Fruit fly (Drosophila melanogaster): ENCODE measurements around the gene mRpL1.

Gene mRpL1

dm6 chr3R:8300928-8301752 lies at the start of gene mRpL1, which contains the start of gene CG9626:
Gene mRpL1 (plus strand): TSS chr3R:8301440.
Gene CG9626 (minus strand): TSS chr3R:8300978.
- TF ChIP-seq noc (tag; optimal IDR thresholded peaks at IDR 0.05), result no peak

DNA sequence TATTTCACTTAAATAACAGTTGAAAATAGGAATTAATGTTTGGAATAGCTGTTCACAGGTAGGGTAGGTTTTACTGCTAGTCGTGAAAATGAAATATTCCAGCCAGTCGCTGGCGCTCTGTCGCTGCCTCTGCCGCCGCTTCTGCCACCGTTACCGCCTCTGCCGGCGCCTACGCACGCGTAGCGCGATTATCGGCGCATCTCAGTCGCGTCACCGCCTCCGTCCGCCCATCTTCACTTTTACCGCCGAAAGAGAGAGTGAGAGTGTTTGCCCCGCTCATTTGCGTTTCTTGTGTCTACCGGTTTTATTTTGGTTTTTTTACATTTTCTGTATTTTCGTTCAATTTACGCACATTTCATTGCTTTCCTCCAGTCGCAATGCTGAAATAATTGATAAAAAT lies 49.7 kb upstream of the mRpL1 start:
- TF ChIP-seq noc (tag; optimal IDR thresholded peaks at IDR 0.05), result no peak

dm6 chr3R:8254347-8254746 lies 46.9 kb upstream of the mRpL1 start:
- no peak for TF ChIP-seq noc (tag; optimal IDR thresholded peaks at IDR 0.05)

DNA sequence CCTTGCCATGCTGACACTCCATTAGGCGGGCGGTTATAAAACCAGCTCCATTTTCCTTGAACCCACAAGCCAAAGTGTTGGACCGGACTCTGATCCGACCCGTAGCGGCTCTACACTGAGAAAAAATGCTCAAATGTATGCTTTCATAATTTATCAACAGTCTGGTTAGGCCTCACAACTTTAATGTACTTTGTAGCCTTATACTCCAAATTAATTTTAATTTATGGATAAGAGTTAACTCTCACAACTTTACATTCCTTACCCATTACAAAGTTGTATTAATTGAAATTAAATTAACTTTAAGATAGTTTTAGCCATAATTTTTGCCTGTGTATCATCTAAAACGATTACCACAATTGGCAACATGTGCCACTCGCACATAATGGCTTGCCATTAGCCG lies 45.2 kb upstream of the mRpL1 start:
- TF ChIP-seq noc (tag; optimal IDR thresholded peaks at IDR 0.05), result no peak

dm6 chr3R:8261634-8262033 lies 39.6 kb upstream of the mRpL1 start:
- no peak for TF ChIP-seq noc (tag; optimal IDR thresholded peaks at IDR 0.05)

dm6 chr3R:8264302-8265080 lies 36.7 kb upstream of the mRpL1 start, which contains the start of the genes RPA1 and Mcm2:
Gene RPA1 (minus strand): TSS chr3R:8264451.
Gene Mcm2 (plus strand): TSS chr3R:8264970.
- TF ChIP-seq noc (tag; optimal IDR thresholded peaks at IDR 0.05), result peak; percentile 81

DNA sequence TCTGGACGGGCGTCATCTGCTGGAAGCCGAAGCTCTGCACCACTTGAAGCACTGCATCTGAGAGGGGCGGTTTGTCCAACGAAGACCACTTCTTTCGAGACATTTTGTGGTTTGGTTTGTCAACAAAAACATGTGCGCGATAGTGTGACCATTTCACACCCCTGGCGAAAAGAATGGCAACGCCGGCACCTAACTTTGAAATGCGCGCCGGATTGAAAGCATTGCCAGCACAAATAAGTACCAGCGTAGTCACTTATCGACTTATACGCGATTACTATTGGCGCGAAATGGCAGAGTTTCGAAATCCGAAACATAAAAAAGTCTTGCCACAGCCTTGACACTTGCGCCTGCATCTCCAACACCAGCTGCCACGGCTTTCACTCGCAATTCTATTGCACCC lies 31.5 kb upstream of the mRpL1 start, which contains the start of gene CG9630:
TSS of gene CG9630 (minus strand) at position 157 of the 400 bp plus-strand sequence.
- TF ChIP-seq noc (tag; optimal IDR thresholded peaks at IDR 0.05), result no peak

DNA sequence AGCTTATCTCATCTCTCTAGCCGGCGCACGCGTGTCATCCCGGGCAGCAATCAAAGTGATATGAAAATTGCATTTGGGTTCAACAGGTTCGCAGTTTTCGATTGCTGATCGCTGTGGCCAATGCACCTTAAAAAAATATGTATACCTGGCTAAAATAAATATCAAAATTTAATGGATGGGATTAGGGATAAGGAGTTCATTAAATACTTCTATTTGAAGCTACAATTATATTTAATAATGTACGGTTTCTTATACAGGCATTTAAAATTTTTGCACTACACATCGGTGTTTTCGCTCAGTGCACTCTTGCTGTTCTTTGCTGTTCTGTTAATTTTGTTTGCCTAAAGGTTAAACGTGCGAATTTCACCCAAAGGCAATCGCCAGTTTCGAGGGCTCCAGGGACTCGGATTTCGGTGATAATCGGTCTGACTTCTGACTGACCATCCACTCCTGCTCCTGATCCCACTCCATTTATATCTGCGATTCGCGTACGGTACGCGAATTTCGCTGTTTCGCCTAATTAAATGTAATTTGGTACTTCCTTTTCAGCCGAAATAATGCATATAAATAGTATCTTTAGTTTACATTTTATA lies 28.6 kb upstream of the mRpL1 start:
- TF ChIP-seq noc (tag; optimal IDR thresholded peaks at IDR 0.05), result no peak

dm6 chr3R:8275031-8275430 lies 26.2 kb upstream of the mRpL1 start:
- TF ChIP-seq noc (tag; optimal IDR thresholded peaks at IDR 0.05), result no peak

- no peak for TF ChIP-seq noc (tag; optimal IDR thresholded peaks at IDR 0.05)
Observed at dm6 chr3R:8277494-8278293, 23.5 kb upstream of the mRpL1 start, which contains the start of gene ato. Gene ato (plus strand): TSS chr3R:8278052.

- no peak for TF ChIP-seq noc (tag; optimal IDR thresholded peaks at IDR 0.05)
Observed at dm6 chr3R:8279970-8280369, 21.3 kb upstream of the mRpL1 start.

DNA sequence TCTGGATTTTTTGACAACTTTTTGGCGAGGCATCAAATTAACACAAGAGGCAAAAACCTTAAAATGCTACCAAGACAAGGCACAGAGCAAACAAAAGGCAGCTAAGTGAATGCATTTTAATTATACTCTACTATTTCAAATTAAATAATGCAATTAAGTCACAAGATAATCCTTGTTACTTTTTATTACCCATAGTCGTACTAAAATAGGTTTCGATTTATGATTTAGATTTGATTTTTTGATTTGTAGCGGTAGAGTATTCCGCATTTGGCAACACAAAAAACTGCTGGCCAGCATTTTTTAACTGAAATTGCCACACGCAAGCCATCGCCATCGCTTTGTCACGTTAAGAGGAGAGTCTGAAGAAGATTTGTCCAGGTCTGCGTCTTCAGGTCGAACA lies 18.5 kb upstream of the mRpL1 start:
- no peak for TF ChIP-seq noc (tag; optimal IDR thresholded peaks at IDR 0.05)

- no peak for TF ChIP-seq noc (tag; optimal IDR thresholded peaks at IDR 0.05)
Observed at dm6 chr3R:8284234-8284633, 17.0 kb upstream of the mRpL1 start.

dm6 chr3R:8285727-8286344 lies 15.4 kb upstream of the mRpL1 start:
- TF ChIP-seq noc (tag; optimal IDR thresholded peaks at IDR 0.05), result no peak

- TF ChIP-seq noc (tag; optimal IDR thresholded peaks at IDR 0.05), result no peak
Observed at dm6 chr3R:8287697-8288096, 13.5 kb upstream of the mRpL1 start, which contains the start of gene Nazo. Gene Nazo (plus strand): TSS chr3R:8287876.
